Fruit fly (Drosophila melanogaster) whole organism, embryonic: ENCODE measurements around the gene CG15209.
A peak's percentile ranks its signal among the peaks of the same experiment; 100 is the strongest.

Source experiments
- Antp ChIP-seq: fragments of 200-800 bp; sonication (Bioruptor generic); optimal IDR thresholded peaks from 3 replicates; lab custom pipeline; 2016; ENCODE audit warnings: missing biosample characterization, missing genetic modification characterization
- Bdp1 ChIP-seq: fragments of 200-800 bp; sonication (Bioruptor generic); optimal IDR thresholded peaks from 3 replicates; lab custom pipeline; 2016; ENCODE audit warnings: missing biosample characterization, missing genetic modification characterization
- CG10431 ChIP-seq: fragments of 200-800 bp; sonication (Bioruptor generic); optimal IDR thresholded peaks from 3 replicates; lab custom pipeline; 2018; ENCODE audit warnings: missing biosample characterization, mild to moderate bottlenecking, missing genetic modification characterization
- CG11723 ChIP-seq: fragments of 200-800 bp; sonication (Bioruptor generic); optimal IDR thresholded peaks from 2 replicates; lab custom pipeline; 2017; ENCODE audit warnings: missing biosample characterization, mild to moderate bottlenecking, missing genetic modification characterization
- CG12769 ChIP-seq: fragments of 200-800 bp; sonication (Bioruptor generic); optimal IDR thresholded peaks from 2 replicates; lab custom pipeline; 2019; ENCODE audit warnings: missing biosample characterization, mild to moderate bottlenecking, missing genetic modification characterization, moderate library complexity
- CG13424 ChIP-seq: fragments of 200-800 bp; sonication (Bioruptor generic); optimal IDR thresholded peaks from 2 replicates; lab custom pipeline; 2019; ENCODE audit warnings: missing biosample characterization, mild to moderate bottlenecking, missing genetic modification characterization, moderate library complexity
- CG14014 ChIP-seq: fragments of 200-800 bp; sonication (Bioruptor generic); IDR thresholded peaks from 2 replicates; pipeline ENCODE4 v1.3.6; 2022; ENCODE audit warnings: missing biosample characterization, missing genetic modification characterization
- CG14965 ChIP-seq: fragments of 200-800 bp; sonication (Bioruptor generic); optimal IDR thresholded peaks from 2 replicates; lab custom pipeline; 2016; ENCODE audit warnings: missing biosample characterization, missing genetic modification characterization, borderline replicate concordance
- CG17568 ChIP-seq: fragments of 200-800 bp; sonication (Bioruptor generic); optimal IDR thresholded peaks from 2 replicates; lab custom pipeline; 2018; ENCODE audit warnings: missing biosample characterization, mild to moderate bottlenecking, missing genetic modification characterization, moderate library complexity
- CG18599 ChIP-seq: fragments of 200-800 bp; sonication (Bioruptor generic); optimal IDR thresholded peaks from 3 replicates; lab custom pipeline; 2017; ENCODE audit warnings: missing biosample characterization, missing genetic modification characterization, mild to moderate bottlenecking, moderate library complexity, missing genetic modification reagents
- CG32532 ChIP-seq: fragments of 200-800 bp; sonication (Bioruptor generic); IDR thresholded peaks from 2 replicates; pipeline ENCODE4 v1.3.6; 2022; ENCODE audit warnings: missing biosample characterization, missing genetic modification characterization
- CG34376 ChIP-seq: fragments of 200-800 bp; sonication (Bioruptor generic); optimal IDR thresholded peaks from 2 replicates; lab custom pipeline; 2018; ENCODE audit warnings: missing biosample characterization, mild to moderate bottlenecking, missing genetic modification characterization
- CG4328 ChIP-seq: fragments of 200-800 bp; sonication (Bioruptor generic); optimal IDR thresholded peaks from 3 replicates; lab custom pipeline; 2017; ENCODE audit warnings: missing biosample characterization, missing genetic modification reagents, missing genetic modification characterization
- CG5180 ChIP-seq: fragments of 200-800 bp; sonication (Bioruptor generic); optimal IDR thresholded peaks from 3 replicates; lab custom pipeline; 2017; ENCODE audit warnings: missing biosample characterization, missing genetic modification characterization, mild to moderate bottlenecking, moderate library complexity, missing genetic modification reagents
- CG7556 ChIP-seq: fragments of 200-800 bp; sonication (Bioruptor generic); optimal IDR thresholded peaks from 2 replicates; lab custom pipeline; 2017; ENCODE audit warnings: missing biosample characterization, mild to moderate bottlenecking, missing genetic modification characterization
- CG7839 ChIP-seq: fragments of 200-800 bp; sonication (Bioruptor generic); optimal IDR thresholded peaks from 3 replicates; lab custom pipeline; 2018; ENCODE audit warnings: missing biosample characterization, mild to moderate bottlenecking, missing genetic modification characterization, moderate library complexity
- CG8478 ChIP-seq: fragments of >200 bp; optimal IDR thresholded peaks from 2 replicates; lab custom pipeline; 2018
- CG8924 ChIP-seq: fragments of 200-800 bp; optimal IDR thresholded peaks from 3 replicates; lab custom pipeline; 2019; ENCODE audit warnings: missing biosample characterization, mild to moderate bottlenecking, missing genetic modification characterization, moderate library complexity
- CG9727 ChIP-seq: fragments of 200-800 bp; sonication (Bioruptor generic); optimal IDR thresholded peaks from 3 replicates; lab custom pipeline; 2017; ENCODE audit warnings: missing biosample characterization, mild to moderate bottlenecking, missing genetic modification characterization
- CG9932 ChIP-seq: fragments of 200-800 bp; sonication (Bioruptor generic); IDR thresholded peaks from 2 replicates; pipeline ENCODE4 v1.3.6; 2022; ENCODE audit warnings: missing biosample characterization, missing genetic modification characterization
- D ChIP-seq, 2 experiments: fragments of 200-800 bp in 1 of 2; fragments of >200 bp in 1 of 2; sonication (Bioruptor generic) in 1 of 2; optimal IDR thresholded peaks; 2 replicates in 1 of 2; 3 replicates in 1 of 2; lab custom pipeline; 2017; ENCODE audit warnings: mild to moderate bottlenecking in 1 of 2, missing biosample characterization in 1 of 2, missing genetic modification characterization in 1 of 2, missing genetic modification reagents in 1 of 2
- Ets97D ChIP-seq: fragments of 200-800 bp; sonication (Bioruptor generic); optimal IDR thresholded peaks from 3 replicates; lab custom pipeline; 2016; ENCODE audit warnings: missing biosample characterization, missing genetic modification characterization
- H15 ChIP-seq: fragments of 200-800 bp; sonication (Bioruptor generic); IDR thresholded peaks from 3 replicates; pipeline ENCODE4 v1.3.6; 2022; ENCODE audit warnings: missing biosample characterization, missing genetic modification characterization
- Hr51 ChIP-seq, 2 experiments: fragments of 200-800 bp; sonication (Bioruptor generic); optimal IDR thresholded peaks; 2 replicates in 1 of 2; 3 replicates in 1 of 2; lab custom pipeline; 2016 to 2018; ENCODE audit warnings: missing biosample characterization in 2 of 2, missing genetic modification characterization in 2 of 2, mild to moderate bottlenecking in 1 of 2, moderate library complexity in 1 of 2
- Hr78 ChIP-seq, 2 experiments: fragments of 200-800 bp in 1 of 2; fragments of >200 bp in 1 of 2; sonication (Bioruptor generic) in 1 of 2; optimal IDR thresholded peaks; 2 replicates each; lab custom pipeline; 2017 to 2019; ENCODE audit warnings: missing biosample characterization in 2 of 2, missing genetic modification characterization in 2 of 2, mild to moderate bottlenecking in 1 of 2, moderate library complexity in 1 of 2
- NC2α ChIP-seq: fragments of 200-800 bp; sonication (Bioruptor generic); optimal IDR thresholded peaks from 2 replicates; lab custom pipeline; 2016; ENCODE audit warnings: missing biosample characterization, missing genetic modification characterization
- Rfx ChIP-seq: fragments of 200-800 bp; sonication (Bioruptor generic); IDR thresholded peaks from 2 replicates; pipeline ENCODE4 v1.3.6; 2022; ENCODE audit warnings: missing biosample characterization, missing genetic modification characterization
- Six4 ChIP-seq: fragments of 200-800 bp; sonication (Bioruptor generic); optimal IDR thresholded peaks from 2 replicates; lab custom pipeline; 2016; ENCODE audit warnings: missing biosample characterization, missing genetic modification characterization
- Stat92E ChIP-seq, 3 experiments: fragments of >200 bp in 2 of 3; fragments of 200-800 bp in 1 of 3; sonication (Bioruptor generic) in 1 of 3; optimal IDR thresholded peaks; 2 replicates each; lab custom pipeline; 2017 to 2019; ENCODE audit warnings: missing biosample characterization in 3 of 3, missing genetic modification characterization in 3 of 3, mild to moderate bottlenecking in 1 of 3, moderate library complexity in 1 of 3
- ap ChIP-seq: fragments of 200-800 bp; sonication (Bioruptor generic); IDR thresholded peaks from 2 replicates; pipeline ENCODE4 v1.3.6; 2022; ENCODE audit warnings: missing biosample characterization, missing genetic modification characterization
- ara ChIP-seq: fragments of 200-800 bp; sonication (Bioruptor generic); IDR thresholded peaks from 2 replicates; pipeline ENCODE4 v1.3.6; 2022; ENCODE audit warnings: missing biosample characterization, missing genetic modification characterization
- br ChIP-seq: fragments of >200 bp; optimal IDR thresholded peaks from 2 replicates; lab custom pipeline; 2017
- bsh ChIP-seq, 2 experiments: fragments of 200-800 bp; sonication (Bioruptor generic); optimal IDR thresholded peaks; 2 replicates each; lab custom pipeline; 2017 to 2018; ENCODE audit warnings: mild to moderate bottlenecking in 2 of 2, missing biosample characterization in 2 of 2, missing genetic modification characterization in 2 of 2, moderate library complexity in 1 of 2
- crol ChIP-seq: fragments of 200-800 bp; sonication (Bioruptor generic); IDR thresholded peaks from 2 replicates; pipeline ENCODE4 v1.3.6; 2022; ENCODE audit warnings: missing biosample characterization, missing genetic modification characterization
- eyg ChIP-seq: fragments of 200-800 bp; sonication (Bioruptor generic); optimal IDR thresholded peaks from 3 replicates; lab custom pipeline; 2016; ENCODE audit warnings: missing biosample characterization, missing genetic modification characterization
- fd102C ChIP-seq: fragments of 200-800 bp; sonication (Bioruptor generic); optimal IDR thresholded peaks from 2 replicates; lab custom pipeline; 2018; ENCODE audit warnings: missing biosample characterization, mild to moderate bottlenecking, missing genetic modification characterization, moderate library complexity
- gsb ChIP-seq: fragments of 200-800 bp; sonication (Bioruptor generic); IDR thresholded peaks from 2 replicates; pipeline ENCODE4 v1.3.6; 2022; ENCODE audit warnings: missing biosample characterization, missing genetic modification characterization
- kah ChIP-seq: fragments of 200-800 bp; sonication (Bioruptor generic); optimal IDR thresholded peaks from 2 replicates; lab custom pipeline; 2018; ENCODE audit warnings: missing biosample characterization, mild to moderate bottlenecking, missing genetic modification characterization
- org-1 ChIP-seq: fragments of 200-800 bp; sonication (Bioruptor generic); optimal IDR thresholded peaks from 2 replicates; lab custom pipeline; 2017; ENCODE audit warnings: missing biosample characterization, missing genetic modification characterization
- otp ChIP-seq: fragments of 200-800 bp; sonication (Bioruptor generic); IDR thresholded peaks from 3 replicates; pipeline ENCODE4, ENCODE4 v1.3.6; 2022; ENCODE audit warnings: missing biosample characterization, missing genetic modification characterization
- peb ChIP-seq: fragments of 200-800 bp; sonication (Bioruptor generic); IDR thresholded peaks from 2 replicates; pipeline ENCODE4 v1.3.6; 2022; ENCODE audit warnings: missing biosample characterization, missing genetic modification characterization
- pnt ChIP-seq: fragments of 200-800 bp; sonication (Bioruptor generic); optimal IDR thresholded peaks from 3 replicates; lab custom pipeline; 2016; ENCODE audit warnings: missing biosample characterization, missing genetic modification characterization
- prd ChIP-seq, 3 experiments: fragments of >200 bp in 2 of 3; fragments of 200-800 bp in 1 of 3; sonication (Bioruptor generic) in 1 of 3; optimal IDR thresholded peaks in 2 of 3; IDR thresholded peaks in 1 of 3; 2 replicates in 2 of 3; 3 replicates in 1 of 3; pipeline versions ENCODE4 v1.3.6 to Lab custom; 2017 to 2022; ENCODE audit warnings: missing biosample characterization in 1 of 3, missing genetic modification characterization in 1 of 3
- slbo ChIP-seq: fragments of 200-800 bp; sonication (Bioruptor generic); IDR thresholded peaks from 2 replicates; pipeline ENCODE4 v1.3.6; 2022; ENCODE audit warnings: missing biosample characterization, missing genetic modification characterization
- slou ChIP-seq: fragments of 200-800 bp; sonication (Bioruptor generic); optimal IDR thresholded peaks from 3 replicates; lab custom pipeline; 2016; ENCODE audit warnings: missing biosample characterization, missing genetic modification characterization
- sqz ChIP-seq: fragments of 200-800 bp; sonication (Bioruptor generic); optimal IDR thresholded peaks from 3 replicates; lab custom pipeline; 2018; ENCODE audit warnings: missing biosample characterization, mild to moderate bottlenecking, missing genetic modification characterization
- twi ChIP-seq: fragments of 200-800 bp; optimal IDR thresholded peaks from 2 replicates; lab custom pipeline; 2019; ENCODE audit warnings: missing biosample characterization, mild to moderate bottlenecking, missing genetic modification characterization, moderate library complexity
- vnd ChIP-seq: fragments of 200-800 bp; sonication (Bioruptor generic); IDR thresholded peaks from 3 replicates; pipeline ENCODE4 v1.3.6; 2022; ENCODE audit warnings: missing biosample characterization, missing genetic modification characterization; ENCODE audit not compliant: partially characterized antibody
- zen ChIP-seq: fragments of 200-800 bp; sonication (Bioruptor generic); optimal IDR thresholded peaks from 3 replicates; lab custom pipeline; 2018; ENCODE audit warnings: missing biosample characterization, mild to moderate bottlenecking, missing genetic modification characterization, moderate library complexity
- zf30C ChIP-seq: fragments of 200-800 bp; sonication (Bioruptor generic); optimal IDR thresholded peaks from 3 replicates; lab custom pipeline; 2018; ENCODE audit warnings: missing biosample characterization, mild to moderate bottlenecking, missing genetic modification characterization

Gene CG15209

dm6 chrX:10882786-10883185 is 40.8 kb downstream of the CG15209 start:
- TF ChIP-seq H15 (GFP tag; lab: Robert Waterston, UW) (no peak), CG8924 (tag; lab: Kevin White, UChicago) (no peak), fd102C (no peak), CG10431 (GFP tag; lab: Kevin White, UChicago) (no peak), peb (GFP tag; lab: Robert Waterston, UW) (no peak), Rfx (GFP tag; lab: Robert Waterston, UW) (no peak), pnt (no peak), org-1 (GFP tag; lab: Kevin White, UChicago) (no peak), CG34376 (GFP tag; lab: Kevin White, UChicago) (no peak), prd (optimal IDR thresholded peaks at IDR 0.05; lab: Kevin White, UChicago) (no peak), prd (GFP tag; IDR thresholded peaks at IDR 0.05; lab: Robert Waterston, UW) (peak; percentile 40; the same call in 1 of the 3 replicates), CG4328 (GFP tag; lab: Kevin White, UChicago) (no peak), Ets97D (GFP tag; lab: Kevin White, UChicago) (no peak), CG8478 (lab: Kevin White, UChicago) (no peak), CG7839 (tag; lab: Kevin White, UChicago) (no peak), CG9727 (GFP tag; lab: Kevin White, UChicago) (no peak), CG18599 (GFP tag; lab: Kevin White, UChicago) (no peak), CG11723 (no peak), ara (0 out of 2 replicates have a peak, but pooled peaks have one; percentile 17), zf30C (GFP tag; lab: Kevin White, UChicago) (no peak), ap (GFP tag; lab: Robert Waterston, UW) (no peak), gsb (GFP tag; lab: Robert Waterston, UW) (no peak), slbo (GFP tag; lab: Robert Waterston, UW) (no peak), D (optimal IDR thresholded peaks at IDR 0.05; lab: Kevin White, UChicago) (no peak), D (GFP tag; optimal IDR thresholded peaks at IDR 0.05; lab: Kevin White, UChicago) (no peak), CG7556 (no peak), bsh (GFP tag; optimal IDR thresholded peaks at IDR 0.05; lab: Kevin White, UChicago) (peak in 1 of 2 experiments; percentile 2), Hr78 (GFP tag; optimal IDR thresholded peaks at IDR 0.05; lab: Kevin White, UChicago) (peak in 1 of 2 experiments; percentile 1), sqz (GFP tag; lab: Kevin White, UChicago) (no peak), CG9932 (no peak), Bdp1 (GFP tag; lab: Kevin White, UChicago) (no peak), Stat92E (GFP tag; optimal IDR thresholded peaks at IDR 0.05; lab: Kevin White, UChicago) (no peak), CG12769 (no peak), CG13424 (no peak), CG14965 (GFP tag; lab: Kevin White, UChicago) (no peak), CG5180 (GFP tag; lab: Kevin White, UChicago) (no peak), Hr51 (GFP tag; optimal IDR thresholded peaks at IDR 0.05; lab: Kevin White, UChicago) (no peak), Antp (no peak), crol (GFP tag; lab: Robert Waterston, UW) (no peak), otp (no peak), CG32532 (GFP tag; lab: Robert Waterston, UW) (no peak), NC2α (GFP tag; lab: Kevin White, UChicago) (no peak), slou (GFP tag; lab: Kevin White, UChicago) (no peak), twi (no peak), br (lab: Kevin White, UChicago) (no peak), CG17568 (no peak), Six4 (GFP tag; lab: Kevin White, UChicago) (no peak), vnd (GFP tag; lab: Robert Waterston, UW) (no peak), eyg (GFP tag; lab: Kevin White, UChicago) (no peak), CG14014 (GFP tag; lab: Robert Waterston, UW) (no peak), zen (tag; lab: Kevin White, UChicago) (no peak), kah (GFP tag; lab: Kevin White, UChicago) (no peak)
